Worm (Caenorhabditis elegans): ENCODE data around the gene cest-2.3.
A peak's percentile ranks its signal among the peaks of the same experiment; 100 is the strongest.

DNA sequence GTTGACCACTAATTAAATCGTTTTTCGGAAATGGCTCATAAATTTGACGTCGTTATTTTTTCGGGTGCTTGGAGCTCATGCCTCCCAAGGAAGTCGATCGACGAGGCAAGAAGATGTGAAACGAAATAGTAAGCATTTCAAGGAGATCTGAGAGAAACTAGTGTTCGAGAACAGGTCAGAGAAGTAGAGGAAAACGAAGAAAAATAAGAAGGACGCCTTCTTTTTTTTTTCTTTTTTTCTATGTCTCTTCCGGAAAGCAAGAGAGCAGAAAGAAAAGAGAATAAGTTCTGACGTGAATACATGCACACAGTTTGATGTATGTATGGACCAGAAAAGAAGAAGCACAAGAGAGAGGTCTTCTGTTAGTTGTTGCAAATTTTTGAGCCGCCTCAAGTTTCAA is 39.1 kb downstream of the cest-2.3 start:
- TF ChIP-seq lin-15B (tag; optimal IDR thresholded peaks at IDR 0.05): no peak
- TF ChIP-seq lsy-2 (tag; optimal IDR thresholded peaks at IDR 0.05): peak in 1 of 2 experiments; percentile 53
- no peak for TF ChIP-seq blmp-1 (tag; optimal IDR thresholded peaks at IDR 0.05)
- no peak for TF ChIP-seq ces-1 (GFP tag; optimal IDR thresholded peaks at IDR 0.05)
- peak in 2 of 3 experiments; percentile 33 to 53 for TF ChIP-seq ceh-82 (tag; optimal IDR thresholded peaks at IDR 0.05)
- no peak for TF ChIP-seq nhr-12 (tag; optimal IDR thresholded peaks at IDR 0.05)
- no peak for TF ChIP-seq ets-5 (GFP tag; IDR thresholded peaks at IDR 0.05)
- TF ChIP-seq tlp-1 (tag; optimal IDR thresholded peaks at IDR 0.05): no peak
- TF ChIP-seq unc-98 (GFP tag; IDR thresholded peaks at IDR 0.05): no peak
